Fruit fly (Drosophila melanogaster): ENCODE results near the gene Osi23.

Osi23 gene

dm6 chr3R:30424993-30425392 is 19.9 kb downstream of the Osi23 start, which contains the start of gene CG15536 (continued):
- TF ChIP-seq CG15696 (tag; optimal IDR thresholded peaks at IDR 0.05), result no peak
- peak; percentile 60 for TF ChIP-seq YL-1 (GFP tag; optimal IDR thresholded peaks at IDR 0.05)
- TF ChIP-seq pros (GFP tag; optimal IDR thresholded peaks at IDR 0.05), result no peak
- TF ChIP-seq gcm2 (GFP tag; optimal IDR thresholded peaks at IDR 0.05), result no peak
- no peak for TF ChIP-seq CG8290 (GFP tag; optimal IDR thresholded peaks at IDR 0.05)
- peak in 1 of 2 experiments; percentile 32 for TF ChIP-seq CG8290 (tag; optimal IDR thresholded peaks at IDR 0.05)
- TF ChIP-seq CG12071 (GFP tag; optimal IDR thresholded peaks at IDR 0.05), result no peak
- TF ChIP-seq CG42726 (GFP tag; IDR thresholded peaks at IDR 0.05; ENCODE audit: partially characterized antibody), result peak; percentile 58; the same call in 1 of the 2 replicates
- TF ChIP-seq CG18011 (GFP tag; optimal IDR thresholded peaks at IDR 0.05), result no peak
- no peak for TF ChIP-seq org-1 (GFP tag; optimal IDR thresholded peaks at IDR 0.05)
- TF ChIP-seq CG7372 (GFP tag; IDR thresholded peaks at IDR 0.05), result no peak

- TF ChIP-seq sna (GFP tag; IDR thresholded peaks at IDR 0.05; ENCODE audit: partially characterized antibody) (peak; percentile 86), wdn (GFP tag; IDR thresholded peaks at IDR 0.05) (no peak), CG1603 (tag; optimal IDR thresholded peaks at IDR 0.05) (peak; percentile 42), Ravus (GFP tag; IDR thresholded peaks at IDR 0.05) (no peak), Nf-YA (GFP tag; IDR thresholded peaks at IDR 0.05) (no peak), tio (GFP tag; optimal IDR thresholded peaks at IDR 0.05) (no peak), Taf1 (GFP tag; IDR thresholded peaks at IDR 0.05) (no peak), CG14710 (tag; optimal IDR thresholded peaks at IDR 0.05) (peak; percentile 27), CG7839 (tag; optimal IDR thresholded peaks at IDR 0.05) (no peak), YL-1 (GFP tag; optimal IDR thresholded peaks at IDR 0.05) (peak; percentile 85), Rx (GFP tag; IDR thresholded peaks at IDR 0.05) (no peak), ftz-f1 (GFP tag; optimal IDR thresholded peaks at IDR 0.05) (peak; percentile 38), ttk (GFP tag; IDR thresholded peaks at IDR 0.05) (no peak), CG18262 (tag; optimal IDR thresholded peaks at IDR 0.05) (no peak), CG16813 (GFP tag; IDR thresholded peaks at IDR 0.05; ENCODE audit: partially characterized antibody) (peak; percentile 76), vvl (GFP tag; IDR thresholded peaks at IDR 0.05) (peak; percentile 35; the same call in 1 of the 2 replicates), nmo (GFP tag; optimal IDR thresholded peaks at IDR 0.05) (peak; percentile 22), HmgD (GFP tag; optimal IDR thresholded peaks at IDR 0.05) (no peak), Dbx (GFP tag; IDR thresholded peaks at IDR 0.05) (no peak), chinmo (GFP tag; IDR thresholded peaks at IDR 0.05; ENCODE audit: partially characterized antibody) (0 out of 4 replicates have a peak, but pooled peaks have one; percentile 6), fd102C (GFP tag; optimal IDR thresholded peaks at IDR 0.05) (no peak), Ets97D (GFP tag; optimal IDR thresholded peaks at IDR 0.05) (peak; percentile 49), sim (GFP tag; IDR thresholded peaks at IDR 0.05) (no peak), hbn (GFP tag; IDR thresholded peaks at IDR 0.05; ENCODE audit: partially characterized antibody) (peak; percentile 76), CG17829 (tag; optimal IDR thresholded peaks at IDR 0.05) (peak; percentile 31), tna (GFP tag; IDR thresholded peaks at IDR 0.05; ENCODE audit: partially characterized antibody) (peak; percentile 64), odd (GFP tag; optimal IDR thresholded peaks at IDR 0.05) (no peak), CrebB (tag; optimal IDR thresholded peaks at IDR 0.05) (no peak), da (GFP tag; optimal IDR thresholded peaks at IDR 0.05) (no peak), E2f2 (GFP tag; IDR thresholded peaks at IDR 0.05) (peak; percentile 42), dm (GFP tag; optimal IDR thresholded peaks at IDR 0.05) (peak; percentile 66), Atf-2 (GFP tag; optimal IDR thresholded peaks at IDR 0.05) (no peak), CG32767 (GFP tag; IDR thresholded peaks at IDR 0.05) (peak; percentile 53; the same call in 1 of the 2 replicates), ase (GFP tag; IDR thresholded peaks at IDR 0.05) (no peak), pzg (GFP tag; optimal IDR thresholded peaks at IDR 0.05) (peak; percentile 73), Sin3A (optimal IDR thresholded peaks at IDR 0.05) (peak; percentile 0), tup (GFP tag; optimal IDR thresholded peaks at IDR 0.05) (no peak), CG8290 (GFP tag; optimal IDR thresholded peaks at IDR 0.05) (no peak), CG8290 (tag; optimal IDR thresholded peaks at IDR 0.05) (peak in 1 of 2 experiments; percentile 38), pfk (GFP tag; optimal IDR thresholded peaks at IDR 0.05) (no peak), CG34224 (GFP tag; IDR thresholded peaks at IDR 0.05; ENCODE audit: partially characterized antibody) (peak; percentile 84)
These were observed 21.2 kb downstream of the Osi23 start, which contains the start of the genes CG15535 and mRpS18C for dm6 chr3R:30423695-30424094. TSS of gene CG15535 (minus strand) at chr3R:30423929. TSS of gene mRpS18C (plus strand) at chr3R:30423974.

All from whole organism, embryonic.